Worm (Caenorhabditis elegans) whole organism, L4 larva: ENCODE data around the gene glb-15.

ENCODE experiments used
- D1046.2 ChIP-seq: fragments of 200-800 bp; sonication (Bioruptor generic); IDR thresholded peaks from 2 replicates; pipeline ENCODE4 v1.3.6; 2022; ENCODE audit warnings: missing genetic modification characterization, missing compliant biosample characterization
- F37D6.2 ChIP-seq: sonication (generic microtip); optimal IDR thresholded peaks from 2 replicates; lab custom pipeline; 2016; ENCODE audit warnings: mild to moderate bottlenecking, missing genetic modification characterization, missing compliant biosample characterization
- T20F7.1 ChIP-seq: fragments of 200-800 bp; sonication (Bioruptor generic); optimal IDR thresholded peaks from 2 replicates; lab custom pipeline; 2018; ENCODE audit warnings: mild to moderate bottlenecking, missing genetic modification characterization, missing compliant biosample characterization
- T26A8.4 ChIP-seq: fragments of 200-800 bp; sonication (Bioruptor generic); IDR thresholded peaks from 2 replicates; pipeline ENCODE4 v1.3.6; 2022; ENCODE audit warnings: missing genetic modification characterization, missing compliant biosample characterization
- Y105C5A.15 ChIP-seq: fragments of 200-800 bp; sonication (Bioruptor generic); IDR thresholded peaks from 2 replicates; pipeline ENCODE4 v1.3.6; 2022; ENCODE audit warnings: missing genetic modification characterization, missing compliant biosample characterization
- Y5F2A.4 ChIP-seq: fragments of 200-800 bp; sonication (Bioruptor generic); optimal IDR thresholded peaks from 2 replicates; lab custom pipeline; 2018; ENCODE audit warnings: mild to moderate bottlenecking, missing genetic modification characterization, missing compliant biosample characterization
- ama-1 ChIP-seq: fragments of 150-350 bp; optimal IDR thresholded peaks from 2 replicates; lab custom pipeline; 2014; ENCODE audit warnings: inconsistent platforms, mixed read lengths
- arid-1 ChIP-seq: fragments of 200-800 bp; sonication (Bioruptor generic); conservative IDR thresholded peaks from 2 replicates; pipeline ENCODE4 v1.3.6; 2022; ENCODE audit warnings: missing genetic modification reagents, missing genetic modification characterization, missing compliant biosample characterization
- attf-4 ChIP-seq: sonication (generic microtip); optimal IDR thresholded peaks from 3 replicates; lab custom pipeline; 2017; ENCODE audit warnings: missing biosample characterization, missing genetic modification characterization
- ceh-62 ChIP-seq: sonication (generic microtip); optimal IDR thresholded peaks from 2 replicates; lab custom pipeline; 2017; ENCODE audit warnings: missing biosample characterization, missing genetic modification characterization
- ceh-82 ChIP-seq: sonication (generic microtip); optimal IDR thresholded peaks from 2 replicates; lab custom pipeline; 2017; ENCODE audit warnings: missing biosample characterization, missing genetic modification characterization
- cey-2 ChIP-seq: sonication (generic microtip); optimal IDR thresholded peaks from 3 replicates; lab custom pipeline; 2017; ENCODE audit warnings: missing genetic modification characterization, mild to moderate bottlenecking, missing compliant biosample characterization, antibody characterized with exemption, borderline replicate concordance; ENCODE audit not compliant: insufficient read depth
- ctbp-1 ChIP-seq: fragments of 200-800 bp; sonication (Bioruptor generic); IDR thresholded peaks from 2 replicates; pipeline ENCODE4 v1.3.6; 2022; ENCODE audit warnings: missing genetic modification reagents, missing genetic modification characterization, missing compliant biosample characterization
- daf-16 ChIP-seq, 3 experiments: sonication (generic microtip); optimal IDR thresholded peaks; 2 replicates each; lab custom pipeline; 2016 to 2017; ENCODE audit warnings: missing genetic modification characterization in 3 of 3, missing genetic modification reagents in 3 of 3, mild to moderate bottlenecking in 2 of 3, missing compliant biosample characterization in 2 of 3, missing biosample characterization in 1 of 3, moderate library complexity in 1 of 3
- daf-8 ChIP-seq: fragments of 200-800 bp; sonication (Bioruptor generic); IDR thresholded peaks from 2 replicates; pipeline ENCODE4 v1.3.6; 2022; ENCODE audit warnings: missing genetic modification characterization, missing compliant biosample characterization
- dve-1 ChIP-seq: sonication (generic microtip); optimal IDR thresholded peaks from 2 replicates; lab custom pipeline; 2017; ENCODE audit warnings: antibody characterized with exemption, mild to moderate bottlenecking, missing genetic modification characterization, missing compliant biosample characterization; ENCODE audit not compliant: insufficient read depth
- egl-43 ChIP-seq: fragments of 200-800 bp; sonication (Bioruptor generic); IDR thresholded peaks from 2 replicates; pipeline ENCODE4 v1.3.6; 2022; ENCODE audit warnings: missing genetic modification reagents, missing genetic modification characterization, missing compliant biosample characterization
- hif-1 ChIP-seq, 2 experiments: sonication (generic microtip); optimal IDR thresholded peaks; 2 replicates each; lab custom pipeline; 2016 to 2017; ENCODE audit warnings: missing compliant biosample characterization in 2 of 2, missing genetic modification characterization in 2 of 2, missing genetic modification reagents in 2 of 2, missing genotype in 2 of 2, mild to moderate bottlenecking in 1 of 2
- hlh-11 ChIP-seq: fragments of 200-800 bp; sonication (Bioruptor generic); optimal IDR thresholded peaks from 2 replicates; lab custom pipeline; 2018; ENCODE audit warnings: mild to moderate bottlenecking, missing genetic modification characterization, missing compliant biosample characterization
- hlh-30 ChIP-seq: sonication (generic microtip); optimal IDR thresholded peaks from 2 replicates; lab custom pipeline; 2017; ENCODE audit warnings: antibody characterized with exemption, mild to moderate bottlenecking, missing genetic modification characterization, missing compliant biosample characterization; ENCODE audit not compliant: insufficient read depth
- hmg-1.1 ChIP-seq: fragments of 200-800 bp; sonication (Bioruptor generic); IDR thresholded peaks from 2 replicates; pipeline ENCODE4 v1.3.6; 2022; ENCODE audit warnings: missing genetic modification reagents, missing genetic modification characterization, missing compliant biosample characterization
- jun-1 ChIP-seq: fragments of 150-350 bp; optimal IDR thresholded peaks from 2 replicates; lab custom pipeline; 2014; ENCODE audit warnings: missing biosample characterization, missing genetic modification reagents, missing genetic modification characterization
- lim-7 ChIP-seq: fragments of 200-800 bp; sonication (Bioruptor generic); IDR thresholded peaks from 2 replicates; pipeline ENCODE4 v1.3.6; 2022; ENCODE audit warnings: missing genetic modification characterization, missing compliant biosample characterization
- lin-13 ChIP-seq: fragments of 150-350 bp; optimal IDR thresholded peaks from 2 replicates; lab custom pipeline; 2014; ENCODE audit warnings: missing biosample characterization, missing genetic modification reagents, missing genetic modification characterization
- lin-15B ChIP-seq: fragments of 150-350 bp; sonication (generic microtip); optimal IDR thresholded peaks from 3 replicates; lab custom pipeline; 2014; ENCODE audit warnings: missing biosample characterization, missing genetic modification characterization
- lin-39 ChIP-seq: fragments of 150-350 bp; optimal IDR thresholded peaks from 2 replicates; lab custom pipeline; 2014; ENCODE audit warnings: missing biosample characterization, missing genetic modification reagents, missing genetic modification characterization
- lir-3 ChIP-seq: sonication (generic microtip); optimal IDR thresholded peaks from 2 replicates; lab custom pipeline; 2016; ENCODE audit warnings: mild to moderate bottlenecking, missing genetic modification characterization, missing compliant biosample characterization
- lsy-2 ChIP-seq, 2 experiments: fragments of 150-350 bp in 1 of 2; sonication (generic microtip) in 1 of 2; optimal IDR thresholded peaks; 2 replicates each; lab custom pipeline; 2014 to 2017; ENCODE audit warnings: missing biosample characterization in 2 of 2, missing genetic modification characterization in 2 of 2
- madf-9 ChIP-seq: fragments of 200-800 bp; sonication (Bioruptor generic); conservative IDR thresholded peaks from 2 replicates; pipeline ENCODE4 v1.3.6; 2022; ENCODE audit warnings: missing genetic modification reagents, missing genetic modification characterization, missing compliant biosample characterization
- mdl-1 ChIP-seq, 2 experiments: fragments of 150-350 bp in 1 of 2; sonication (generic microtip) in 1 of 2; optimal IDR thresholded peaks; 2 replicates each; lab custom pipeline; 2014 to 2017; ENCODE audit warnings: missing biosample characterization in 2 of 2, missing genetic modification characterization in 2 of 2
- mdt-29 ChIP-seq: fragments of 200-800 bp; sonication (Bioruptor generic); IDR thresholded peaks from 2 replicates; pipeline ENCODE4 v1.3.6; 2022; ENCODE audit warnings: missing genetic modification reagents, missing genetic modification characterization, missing compliant biosample characterization
- mxl-2 ChIP-seq: fragments of 200-800 bp; sonication (Bioruptor generic); conservative IDR thresholded peaks from 2 replicates; pipeline ENCODE4 v1.3.6; 2022; ENCODE audit warnings: missing genetic modification reagents, missing genetic modification characterization, missing compliant biosample characterization
- nhr-10 ChIP-seq: fragments of 150-350 bp; optimal IDR thresholded peaks from 2 replicates; lab custom pipeline; 2014; ENCODE audit warnings: missing biosample characterization, missing genetic modification characterization
- nhr-102 ChIP-seq: sonication (generic microtip); optimal IDR thresholded peaks from 2 replicates; lab custom pipeline; 2016; ENCODE audit warnings: mild to moderate bottlenecking, missing genetic modification characterization, moderate library complexity, missing compliant biosample characterization
- nhr-11 ChIP-seq: fragments of 150-350 bp; optimal IDR thresholded peaks from 2 replicates; lab custom pipeline; 2014; ENCODE audit warnings: missing biosample characterization, missing genetic modification characterization
- nhr-111 ChIP-seq: fragments of 200-800 bp; sonication (Bioruptor generic); optimal IDR thresholded peaks from 2 replicates; lab custom pipeline; 2018; ENCODE audit warnings: mild to moderate bottlenecking, missing genetic modification characterization, missing compliant biosample characterization
- nhr-28 ChIP-seq: fragments of 150-350 bp; optimal IDR thresholded peaks from 2 replicates; lab custom pipeline; 2014; ENCODE audit warnings: missing biosample characterization, missing genetic modification characterization
- nhr-41 ChIP-seq: fragments of 200-800 bp; sonication (Bioruptor generic); IDR thresholded peaks from 2 replicates; pipeline ENCODE4 v1.3.6; 2022; ENCODE audit warnings: missing genetic modification reagents, missing genetic modification characterization, missing compliant biosample characterization
- nhr-42 ChIP-seq: fragments of 200-800 bp; sonication (Bioruptor generic); IDR thresholded peaks from 2 replicates; pipeline ENCODE4 v1.3.6; 2022; ENCODE audit warnings: missing genetic modification characterization, missing compliant biosample characterization
- nhr-48 ChIP-seq: sonication (generic microtip); optimal IDR thresholded peaks from 2 replicates; lab custom pipeline; 2016; ENCODE audit warnings: mild to moderate bottlenecking, missing genetic modification characterization, missing compliant biosample characterization
- nhr-6 ChIP-seq: fragments of 150-350 bp; optimal IDR thresholded peaks from 2 replicates; lab custom pipeline; 2014; ENCODE audit warnings: missing biosample characterization, missing genetic modification characterization
- saeg-2 ChIP-seq: fragments of 200-800 bp; sonication (Bioruptor generic); IDR thresholded peaks from 2 replicates; pipeline ENCODE4 v1.3.6; 2022; ENCODE audit warnings: missing genetic modification reagents, missing genetic modification characterization, missing compliant biosample characterization
- sdz-12 ChIP-seq: fragments of 200-800 bp; sonication (Bioruptor generic); optimal IDR thresholded peaks from 2 replicates; lab custom pipeline; 2018; ENCODE audit warnings: mild to moderate bottlenecking, missing genetic modification characterization, missing compliant biosample characterization
- spr-1 ChIP-seq: sonication (generic microtip); optimal IDR thresholded peaks from 2 replicates; lab custom pipeline; 2016; ENCODE audit warnings: mild to moderate bottlenecking, missing genetic modification characterization, missing compliant biosample characterization
- spr-3 ChIP-seq: fragments of 200-800 bp; sonication (Bioruptor generic); optimal IDR thresholded peaks from 2 replicates; lab custom pipeline; 2018; ENCODE audit warnings: mild to moderate bottlenecking, missing genetic modification characterization, missing compliant biosample characterization
- tag-97 ChIP-seq: fragments of 200-800 bp; sonication (Bioruptor generic); IDR thresholded peaks from 2 replicates; pipeline ENCODE4 v1.3.6; 2022; ENCODE audit warnings: missing genetic modification characterization, missing compliant biosample characterization
- tra-1 ChIP-seq: fragments of 200-800 bp; sonication (Bioruptor generic); IDR thresholded peaks from 2 replicates; pipeline ENCODE4 v1.3.6; 2022; ENCODE audit warnings: missing genetic modification reagents, missing genetic modification characterization, missing compliant biosample characterization
- unc-39 ChIP-seq: sonication (generic microtip); optimal IDR thresholded peaks from 2 replicates; lab custom pipeline; 2017; ENCODE audit warnings: missing biosample characterization, missing genetic modification characterization
- unc-62 ChIP-seq, 3 experiments: fragments of 150-350 bp in 1 of 3; sonication (generic microtip); optimal IDR thresholded peaks in 2 of 3; peaks in 1 of 3; 1 replicate in 1 of 3; 2 replicates in 2 of 3; lab custom pipeline; 2014 to 2017; ENCODE audit warnings: missing biosample characterization in 3 of 3, missing genetic modification characterization in 3 of 3, missing genetic modification reagents in 3 of 3, missing genotype in 1 of 3
- ztf-7 ChIP-seq: fragments of 150-350 bp; optimal IDR thresholded peaks from 2 replicates; lab custom pipeline; 2014; ENCODE audit warnings: missing biosample characterization, missing genetic modification characterization

Gene glb-15

DNA sequence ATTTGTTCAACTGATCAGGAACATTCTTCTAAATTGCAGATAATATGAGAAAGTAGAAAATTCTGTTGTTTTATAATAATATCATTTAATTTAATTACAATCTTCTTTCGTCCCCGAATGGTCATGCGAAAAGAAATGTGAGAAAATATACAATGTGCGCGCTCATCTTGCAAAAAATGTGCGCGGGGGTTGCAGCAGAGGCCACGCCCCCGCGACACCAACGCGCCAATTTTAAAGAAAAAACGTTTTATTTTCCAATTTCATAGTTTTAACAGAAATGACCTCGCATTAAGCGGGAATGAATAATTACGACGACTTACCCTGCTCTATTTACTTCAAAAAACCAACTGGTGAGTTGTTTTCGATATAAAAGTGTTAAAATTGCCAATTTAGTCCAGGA is 7.6 kb downstream of the glb-15 start, which contains the start of gene sas-5 (continued):
- TF ChIP-seq T20F7.1 (GFP tag; lab: Kevin White, UChicago) (no peak), hlh-11 (peak; percentile 64), cey-2 (tag; lab: Kevin White, UChicago) (no peak), tag-97 (no peak), mxl-2 (GFP tag; lab: Robert Waterston, UW) (no peak), attf-4 (tag; lab: Kevin White, UChicago) (no peak), unc-62 (GFP tag; optimal IDR thresholded peaks at IDR 0.05 in 1 of 2; lab: Kevin White, UChicago) (no peak), unc-62 (tag; optimal IDR thresholded peaks at IDR 0.05; lab: Kevin White, UChicago) (no peak), hif-1 (tag; optimal IDR thresholded peaks at IDR 0.05; lab: Kevin White, UChicago) (peak in 1 of 2 experiments; percentile 54), nhr-6 (tag; lab: Kevin White, UChicago) (peak; percentile 46), ceh-82 (tag; lab: Kevin White, UChicago) (no peak), ama-1 (no peak), hlh-30 (peak; percentile 72), F37D6.2 (tag; lab: Kevin White, UChicago) (no peak), nhr-41 (GFP tag; lab: Robert Waterston, UW) (no peak), sdz-12 (GFP tag; lab: Kevin White, UChicago) (no peak), dve-1 (tag; lab: Kevin White, UChicago) (peak; percentile 58), daf-16 (GFP tag; optimal IDR thresholded peaks at IDR 0.05; lab: Kevin White, UChicago) (peak in 1 of 2 experiments; percentile 43), daf-16 (tag; optimal IDR thresholded peaks at IDR 0.05; lab: Kevin White, UChicago) (peak; percentile 45), mdl-1 (tag; optimal IDR thresholded peaks at IDR 0.05; lab: Kevin White, UChicago) (peak in 1 of 2 experiments; percentile 55), Y105C5A.15 (GFP tag; lab: Robert Waterston, UW) (no peak), nhr-48 (peak; percentile 39), jun-1 (no peak), unc-39 (tag; lab: Kevin White, UChicago) (no peak), lir-3 (tag; lab: Kevin White, UChicago) (no peak), ztf-7 (tag; lab: Kevin White, UChicago) (peak; percentile 4), arid-1 (no peak), ctbp-1 (no peak), Y5F2A.4 (no peak), madf-9 (GFP tag; lab: Robert Waterston, UW) (no peak), ceh-62 (no peak), nhr-42 (0 out of 2 replicates have a peak, but pooled peaks have one; percentile 11), nhr-11 (no peak), nhr-102 (peak; percentile 52), daf-8 (GFP tag; lab: Robert Waterston, UW) (no peak), lim-7 (GFP tag; lab: Robert Waterston, UW) (no peak), saeg-2 (no peak), nhr-10 (no peak), hmg-1.1 (GFP tag; lab: Robert Waterston, UW) (peak; percentile 79), D1046.2 (no peak), lsy-2 (tag; optimal IDR thresholded peaks at IDR 0.05; lab: Kevin White, UChicago) (no peak), T26A8.4 (GFP tag; lab: Robert Waterston, UW) (no peak; the same call in 1 of the 2 replicates), egl-43 (GFP tag; lab: Robert Waterston, UW) (peak; percentile 64; the same call in 1 of the 2 replicates), mdt-29 (no peak), nhr-111 (GFP tag; lab: Kevin White, UChicago) (no peak), spr-1 (tag; lab: Kevin White, UChicago) (peak; percentile 57), tra-1 (GFP tag; lab: Robert Waterston, UW) (0 out of 2 replicates have a peak, but pooled peaks have one; percentile 20), lin-15B (no peak), lin-39 (tag; lab: Kevin White, UChicago) (no peak), lin-13 (GFP tag; lab: Kevin White, UChicago) (peak; percentile 61), nhr-28 (tag; lab: Kevin White, UChicago) (peak; percentile 8), spr-3 (GFP tag; lab: Kevin White, UChicago) (no peak)
